Fruit fly (Drosophila melanogaster): ENCODE results near the gene Eig71Eg.

dm6 chr3L:15624097-15624496 is 33.3 kb upstream of the Eig71Eg start:
- TF ChIP-seq pan (optimal IDR thresholded peaks at IDR 0.05) (no peak), EcR (GFP tag; optimal IDR thresholded peaks at IDR 0.05) (no peak), usp (GFP tag; optimal IDR thresholded peaks at IDR 0.05) (no peak), psq (optimal IDR thresholded peaks at IDR 0.05) (no peak), CG8478 (optimal IDR thresholded peaks at IDR 0.05) (no peak), Dll (optimal IDR thresholded peaks at IDR 0.05) (no peak)

Data from whole organism.